Worm (Caenorhabditis elegans): Measurements from ENCODE around the gene T11B7.2.
A peak's percentile ranks its signal among the peaks of the same experiment; 100 is the strongest.

The T11B7.2 gene

ce11 chrIV:8855963-8856362, 11.6 kb upstream of the T11B7.2 start, which contains the start of gene T11B7.5:
TSS of gene T11B7.5 (minus strand) at chrIV:8856063.
- TF ChIP-seq mes-2 (tag; optimal IDR thresholded peaks at IDR 0.05; ENCODE audit: poor library complexity, severe bottlenecking) (no peak), aha-1 (tag) (peak; percentile 17)

DNA sequence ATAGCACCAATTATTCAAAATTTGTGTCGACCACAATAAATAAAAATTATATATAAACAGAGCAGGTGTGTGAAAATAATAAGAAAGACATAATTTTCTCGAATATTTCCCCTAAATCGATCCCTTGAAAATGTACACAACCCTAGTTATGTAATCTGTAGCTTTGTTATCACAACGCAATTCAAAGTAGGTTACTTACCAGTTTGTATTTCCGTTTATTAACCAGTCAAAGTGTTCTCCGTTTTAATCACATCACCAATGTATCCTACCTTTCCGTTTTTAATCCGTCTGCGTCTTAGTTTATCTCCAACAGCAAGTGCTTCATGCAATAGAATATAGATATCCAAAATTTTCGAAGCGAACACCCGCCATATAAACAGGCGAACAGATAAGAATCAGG, 8.9 kb upstream of the T11B7.2 start:
- no peak for TF ChIP-seq vab-7 (GFP tag; IDR thresholded peaks at IDR 0.05)
- peak; percentile 67 for TF ChIP-seq aha-1 (tag)

- TF ChIP-seq ceh-44 (GFP tag; IDR thresholded peaks at IDR 0.05): no peak
- no peak for TF ChIP-seq unc-39 (tag; optimal IDR thresholded peaks at IDR 0.05)
- no peak for TF ChIP-seq lir-3 (tag; optimal IDR thresholded peaks at IDR 0.05)
- no peak for TF ChIP-seq F26F4.8 (GFP tag; conservative IDR thresholded peaks at IDR 0.05)
- TF ChIP-seq ces-1 (GFP tag; optimal IDR thresholded peaks at IDR 0.05): no peak
- TF ChIP-seq lin-1 (GFP tag; IDR thresholded peaks at IDR 0.05): no peak
- TF ChIP-seq duxl-1 (tag; optimal IDR thresholded peaks at IDR 0.05; ENCODE audit: poor library complexity): no peak
- TF ChIP-seq dmd-9 (GFP tag; IDR thresholded peaks at IDR 0.05): no peak
- TF ChIP-seq T20F7.1 (GFP tag; optimal IDR thresholded peaks at IDR 0.05): no peak
- TF ChIP-seq hif-1 (tag; optimal IDR thresholded peaks at IDR 0.05): no peak
- TF ChIP-seq daf-12 (tag; optimal IDR thresholded peaks at IDR 0.05): no peak
- no peak for TF ChIP-seq nhr-25 (tag; optimal IDR thresholded peaks at IDR 0.05; ENCODE audit: borderline replicate concordance, insufficient read depth)
- no peak for TF ChIP-seq mep-1 (tag; optimal IDR thresholded peaks at IDR 0.05)
- TF ChIP-seq nhr-10 (tag; optimal IDR thresholded peaks at IDR 0.05): no peak
- TF ChIP-seq skn-1 (tag; optimal IDR thresholded peaks at IDR 0.05): no peak
- no peak for TF ChIP-seq nhr-42 (GFP tag; IDR thresholded peaks at IDR 0.05)
- no peak for TF ChIP-seq dmd-6 (GFP tag; IDR thresholded peaks at IDR 0.05)
- no peak for TF ChIP-seq pqm-1 (tag; optimal IDR thresholded peaks at IDR 0.05)
- no peak for TF ChIP-seq pha-4 (GFP tag; IDR thresholded peaks at IDR 0.05)
- TF ChIP-seq pha-4 (tag; optimal IDR thresholded peaks at IDR 0.05): no peak
- no peak for TF ChIP-seq ctbp-1 (GFP tag; IDR thresholded peaks at IDR 0.05)
Observed at ce11 chrIV:8852194-8852593, 7.8 kb upstream of the T11B7.2 start, which contains the start of gene alp-1. TSS of gene alp-1 (plus strand) at chrIV:8852494.

ce11 chrIV:8850807-8851206, 6.5 kb upstream of the T11B7.2 start:
- TF ChIP-seq hlh-11 (tag; optimal IDR thresholded peaks at IDR 0.05): peak; percentile 1
- no peak for TF ChIP-seq egl-43 (GFP tag; IDR thresholded peaks at IDR 0.05)
- TF ChIP-seq T20F7.1 (GFP tag; optimal IDR thresholded peaks at IDR 0.05): no peak
- peak; percentile 92 for TF ChIP-seq set-16 (GFP tag; IDR thresholded peaks at IDR 0.05)
- no peak for TF ChIP-seq pqm-1 (tag; optimal IDR thresholded peaks at IDR 0.05)
- TF ChIP-seq nhr-28 (tag; optimal IDR thresholded peaks at IDR 0.05): peak; percentile 13
- TF ChIP-seq lin-29 (GFP tag; IDR thresholded peaks at IDR 0.05): 0 out of 2 replicates have a peak, but pooled peaks have one; percentile 26
- 0 out of 2 replicates have a peak, but pooled peaks have one; percentile 57 for TF ChIP-seq dmd-8 (GFP tag; IDR thresholded peaks at IDR 0.05)
- TF ChIP-seq F44E2.7 (GFP tag; IDR thresholded peaks at IDR 0.05): no peak

DNA sequence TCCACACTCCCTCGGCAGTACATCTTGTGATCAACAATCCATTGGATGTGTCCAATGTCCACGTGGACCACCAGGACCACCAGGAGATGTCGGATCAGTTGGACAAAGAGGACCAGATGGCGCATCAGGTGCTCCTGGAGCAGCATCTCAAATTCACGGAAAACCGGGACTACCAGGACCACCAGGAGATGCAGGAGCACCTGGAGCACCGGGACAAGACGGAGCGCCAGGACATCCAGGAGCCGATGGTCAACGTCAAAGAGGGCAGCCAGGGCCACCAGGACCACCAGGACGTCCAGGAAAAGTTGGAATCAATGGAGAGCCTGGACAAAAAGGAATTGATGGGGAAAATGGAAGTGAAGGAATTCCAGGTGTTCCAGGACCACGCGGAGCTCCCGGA, 4.6 kb upstream of the T11B7.2 start:
- TF ChIP-seq ces-1 (GFP tag; optimal IDR thresholded peaks at IDR 0.05) (no peak), aha-1 (tag) (no peak), set-16 (GFP tag; IDR thresholded peaks at IDR 0.05) (peak; percentile 85), ama-1 (optimal IDR thresholded peaks at IDR 0.05) (no peak), fos-1 (tag; optimal IDR thresholded peaks at IDR 0.05) (no peak)

- no peak for TF ChIP-seq ceh-44 (GFP tag; IDR thresholded peaks at IDR 0.05)
- no peak for TF ChIP-seq nhr-42 (GFP tag; IDR thresholded peaks at IDR 0.05)
- TF ChIP-seq unc-62 (GFP tag; optimal IDR thresholded peaks at IDR 0.05 in 1 of 2): no peak
- no peak for TF ChIP-seq unc-62 (tag; optimal IDR thresholded peaks at IDR 0.05)
Observed at ce11 chrIV:8847918-8848317, 3.6 kb upstream of the T11B7.2 start, which contains the start of gene col-118. TSS of gene col-118 (plus strand) at chrIV:8848218.

All from whole organism, L4 larva.